Worm (Caenorhabditis elegans): Measurements from ENCODE around the gene F45E1.2.
A peak's percentile ranks its signal among the peaks of the same experiment; 100 is the strongest.

Gene F45E1.2

ce11 chrX:8010652-8011051 lies 7.1 kb downstream of the F45E1.2 start:
- TF ChIP-seq ets-7 (tag; optimal IDR thresholded peaks at IDR 0.05) (no peak), tbx-11 (GFP tag; IDR thresholded peaks at IDR 0.05) (no peak), pes-1 (GFP tag; IDR thresholded peaks at IDR 0.05) (no peak), F13C5.2 (tag; optimal IDR thresholded peaks at IDR 0.05) (no peak), scrt-1 (GFP tag; IDR thresholded peaks at IDR 0.05) (no peak), flt-1 (GFP tag; IDR thresholded peaks at IDR 0.05) (no peak), aly-1 (tag; optimal IDR thresholded peaks at IDR 0.05) (no peak), ceh-13 (GFP tag; optimal IDR thresholded peaks at IDR 0.05) (no peak)

ce11 chrX:8014407-8015003 lies 11.0 kb downstream of the F45E1.2 start, which contains the start of gene unk-1:
Gene unk-1 (plus strand): TSS chrX:8014983.
- TF ChIP-seq B0310.2 (tag; optimal IDR thresholded peaks at IDR 0.05) (no peak), ceh-36 (tag; optimal IDR thresholded peaks at IDR 0.05) (no peak), hmg-4 (GFP tag; optimal IDR thresholded peaks at IDR 0.05) (no peak), tbx-11 (GFP tag; IDR thresholded peaks at IDR 0.05) (no peak), sea-1 (GFP tag; conservative IDR thresholded peaks at IDR 0.05) (no peak), hmbx-1 (tag; optimal IDR thresholded peaks at IDR 0.05) (no peak)

ce11 chrX:8015889-8016288 lies 12.4 kb downstream of the F45E1.2 start:
- no peak for TF ChIP-seq tbx-37 (GFP tag; conservative IDR thresholded peaks at IDR 0.05)

ce11 chrX:8017305-8017704 lies 13.8 kb downstream of the F45E1.2 start:
- TF ChIP-seq ceh-36 (tag; optimal IDR thresholded peaks at IDR 0.05), result no peak
- no peak for TF ChIP-seq ceh-13 (GFP tag; optimal IDR thresholded peaks at IDR 0.05)
- TF ChIP-seq hmbx-1 (tag; optimal IDR thresholded peaks at IDR 0.05), result no peak
- TF ChIP-seq flt-1 (GFP tag; IDR thresholded peaks at IDR 0.05), result no peak
- TF ChIP-seq hnd-1 (tag; optimal IDR thresholded peaks at IDR 0.05), result no peak
- no peak for TF ChIP-seq tra-4 (tag; optimal IDR thresholded peaks at IDR 0.05)
- no peak for TF ChIP-seq pes-1 (GFP tag; IDR thresholded peaks at IDR 0.05)
- no peak for TF ChIP-seq F13C5.2 (tag; optimal IDR thresholded peaks at IDR 0.05)
- no peak for TF ChIP-seq aly-1 (tag; optimal IDR thresholded peaks at IDR 0.05)
- no peak for TF ChIP-seq scrt-1 (GFP tag; IDR thresholded peaks at IDR 0.05)
- TF ChIP-seq ets-7 (tag; optimal IDR thresholded peaks at IDR 0.05), result no peak
- no peak for TF ChIP-seq hmg-4 (GFP tag; optimal IDR thresholded peaks at IDR 0.05)
- TF ChIP-seq tbx-11 (GFP tag; IDR thresholded peaks at IDR 0.05), result no peak
- no peak for TF ChIP-seq B0310.2 (tag; optimal IDR thresholded peaks at IDR 0.05)

- no peak for TF ChIP-seq sea-1 (GFP tag; conservative IDR thresholded peaks at IDR 0.05)
- no peak for TF ChIP-seq F13C5.2 (tag; optimal IDR thresholded peaks at IDR 0.05)
- no peak for TF ChIP-seq tbx-11 (GFP tag; IDR thresholded peaks at IDR 0.05)
- no peak for TF ChIP-seq hnd-1 (tag; optimal IDR thresholded peaks at IDR 0.05)
Observed at ce11 chrX:8017759-8018158, 14.2 kb downstream of the F45E1.2 start, which contains the start of gene C34D10.5. Gene C34D10.5 (plus strand): TSS chrX:8018027.

ce11 chrX:8018441-8018840 lies 14.9 kb downstream of the F45E1.2 start:
- no peak for TF ChIP-seq flt-1 (GFP tag; IDR thresholded peaks at IDR 0.05)
- no peak for TF ChIP-seq ceh-13 (GFP tag; optimal IDR thresholded peaks at IDR 0.05)
- no peak for TF ChIP-seq hmbx-1 (tag; optimal IDR thresholded peaks at IDR 0.05)
- no peak for TF ChIP-seq tbx-11 (GFP tag; IDR thresholded peaks at IDR 0.05)
- no peak for TF ChIP-seq sea-1 (GFP tag; conservative IDR thresholded peaks at IDR 0.05)
- TF ChIP-seq tra-4 (tag; optimal IDR thresholded peaks at IDR 0.05), result no peak
- TF ChIP-seq hmg-4 (GFP tag; optimal IDR thresholded peaks at IDR 0.05), result no peak
- TF ChIP-seq ama-1 (optimal IDR thresholded peaks at IDR 0.05), result no peak
- no peak for TF ChIP-seq F13C5.2 (tag; optimal IDR thresholded peaks at IDR 0.05)
- no peak for TF ChIP-seq tbx-37 (GFP tag; conservative IDR thresholded peaks at IDR 0.05)
- TF ChIP-seq aly-1 (tag; optimal IDR thresholded peaks at IDR 0.05), result no peak
- no peak for TF ChIP-seq B0310.2 (tag; optimal IDR thresholded peaks at IDR 0.05)

- TF ChIP-seq hmg-4 (GFP tag; optimal IDR thresholded peaks at IDR 0.05) (peak; percentile 64), ceh-13 (GFP tag; optimal IDR thresholded peaks at IDR 0.05) (no peak), F13C5.2 (tag; optimal IDR thresholded peaks at IDR 0.05) (peak; percentile 40), tbx-11 (GFP tag; IDR thresholded peaks at IDR 0.05) (no peak), ets-7 (tag; optimal IDR thresholded peaks at IDR 0.05) (no peak), pes-1 (GFP tag; IDR thresholded peaks at IDR 0.05) (no peak)
Observed at ce11 chrX:8019665-8020064, 16.1 kb downstream of the F45E1.2 start.

ce11 chrX:8021609-8022008 lies 18.1 kb downstream of the F45E1.2 start:
- TF ChIP-seq tra-4 (tag; optimal IDR thresholded peaks at IDR 0.05) (no peak), ceh-36 (tag; optimal IDR thresholded peaks at IDR 0.05) (no peak), F13C5.2 (tag; optimal IDR thresholded peaks at IDR 0.05) (no peak), ceh-13 (GFP tag; optimal IDR thresholded peaks at IDR 0.05) (no peak), hmbx-1 (tag; optimal IDR thresholded peaks at IDR 0.05) (no peak), tbx-37 (GFP tag; conservative IDR thresholded peaks at IDR 0.05) (no peak), sea-1 (GFP tag; conservative IDR thresholded peaks at IDR 0.05) (no peak), hmg-4 (GFP tag; optimal IDR thresholded peaks at IDR 0.05) (no peak), scrt-1 (GFP tag; IDR thresholded peaks at IDR 0.05) (no peak), hnd-1 (tag; optimal IDR thresholded peaks at IDR 0.05) (no peak)

- no peak for TF ChIP-seq ceh-13 (GFP tag; optimal IDR thresholded peaks at IDR 0.05)
- no peak for TF ChIP-seq hmg-4 (GFP tag; optimal IDR thresholded peaks at IDR 0.05)
- no peak for TF ChIP-seq tbx-11 (GFP tag; IDR thresholded peaks at IDR 0.05)
- no peak for TF ChIP-seq pes-1 (GFP tag; IDR thresholded peaks at IDR 0.05)
- TF ChIP-seq tra-4 (tag; optimal IDR thresholded peaks at IDR 0.05), result no peak
- no peak for TF ChIP-seq sea-1 (GFP tag; conservative IDR thresholded peaks at IDR 0.05)
- TF ChIP-seq hmbx-1 (tag; optimal IDR thresholded peaks at IDR 0.05), result no peak
- no peak for TF ChIP-seq tbx-37 (GFP tag; conservative IDR thresholded peaks at IDR 0.05)
- no peak for TF ChIP-seq flt-1 (GFP tag; IDR thresholded peaks at IDR 0.05)
- TF ChIP-seq scrt-1 (GFP tag; IDR thresholded peaks at IDR 0.05), result no peak
- no peak for TF ChIP-seq ceh-36 (tag; optimal IDR thresholded peaks at IDR 0.05)
- TF ChIP-seq B0310.2 (tag; optimal IDR thresholded peaks at IDR 0.05), result no peak
- no peak for TF ChIP-seq F13C5.2 (tag; optimal IDR thresholded peaks at IDR 0.05)
Observed at ce11 chrX:8022728-8023127, 19.2 kb downstream of the F45E1.2 start.
